Fruit fly (Drosophila melanogaster): ENCODE measurements around the gene fz2.

fz2 gene

DNA sequence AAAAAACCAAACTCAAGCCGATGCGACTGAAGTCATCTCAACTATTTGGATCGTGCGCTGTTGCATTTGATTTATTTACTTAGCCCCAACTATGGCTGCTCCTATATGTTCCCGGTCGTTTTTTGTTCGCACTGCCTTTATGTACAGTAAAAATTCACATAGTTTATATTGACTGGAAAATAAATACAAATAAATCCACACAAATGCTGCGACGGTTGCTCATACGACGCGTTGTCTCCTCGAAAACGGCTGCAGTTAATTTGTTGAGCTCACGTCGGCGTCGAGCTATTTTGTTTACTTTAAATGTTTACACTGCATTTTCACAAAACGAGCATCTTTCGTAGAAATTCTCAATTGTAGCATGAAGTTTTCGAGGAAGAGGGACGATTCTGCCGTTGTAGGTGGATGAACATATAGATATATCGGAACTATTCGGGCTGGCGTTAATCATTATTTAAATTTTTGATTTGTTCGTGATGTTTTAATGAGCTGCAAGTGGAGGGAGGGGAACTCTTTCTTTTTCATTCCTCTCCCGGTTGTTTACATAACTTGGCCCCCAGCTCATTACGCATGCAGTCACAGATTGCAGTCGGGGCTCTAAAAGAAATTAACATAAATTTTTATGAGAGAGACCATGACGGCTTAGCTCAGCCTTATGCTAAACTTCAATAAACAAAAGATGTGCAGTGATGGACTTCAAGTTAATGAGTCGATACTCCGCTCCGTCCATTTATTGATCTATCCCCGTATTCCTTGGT lies 43.1 kb downstream of the fz2 start (continued):
- TF ChIP-seq tin (GFP tag; optimal IDR thresholded peaks at IDR 0.05) (no peak), zf30C (GFP tag; optimal IDR thresholded peaks at IDR 0.05) (no peak), CG33557 (GFP tag; optimal IDR thresholded peaks at IDR 0.05) (peak; percentile 57), CG7372 (GFP tag; IDR thresholded peaks at IDR 0.05) (no peak), CG8281 (tag; optimal IDR thresholded peaks at IDR 0.05) (peak; percentile 4), CG2678 (tag; optimal IDR thresholded peaks at IDR 0.05) (peak; percentile 48), CG18262 (tag; optimal IDR thresholded peaks at IDR 0.05) (peak; percentile 34), CG31365 (tag; optimal IDR thresholded peaks at IDR 0.05) (peak; percentile 14), sqz (GFP tag; optimal IDR thresholded peaks at IDR 0.05) (peak; percentile 34), lola (GFP tag; optimal IDR thresholded peaks at IDR 0.05) (peak in 1 of 3 experiments; percentile 28), kni (GFP tag; optimal IDR thresholded peaks at IDR 0.05) (peak; percentile 76), sc (optimal IDR thresholded peaks at IDR 0.05) (no peak), sc (GFP tag; optimal IDR thresholded peaks at IDR 0.05) (peak; percentile 17), CG17361 (GFP tag; IDR thresholded peaks at IDR 0.05) (peak; percentile 24; the same call in 1 of the 3 replicates), CG11093 (GFP tag; IDR thresholded peaks at IDR 0.05) (no peak), CG8924 (tag; optimal IDR thresholded peaks at IDR 0.05) (peak; percentile 29), MTF-1 (GFP tag; optimal IDR thresholded peaks at IDR 0.05; ENCODE audit: borderline replicate concordance) (peak; percentile 18), dpn (GFP tag; optimal IDR thresholded peaks at IDR 0.05) (no peak), CG2199 (GFP tag; IDR thresholded peaks at IDR 0.05) (peak; percentile 61; the same call in 1 of the 3 replicates), CG17359 (tag; optimal IDR thresholded peaks at IDR 0.05) (peak; percentile 21), Blimp-1 (GFP tag; optimal IDR thresholded peaks at IDR 0.05) (peak; percentile 37), da (GFP tag; optimal IDR thresholded peaks at IDR 0.05) (no peak), sens (GFP tag) (peak; percentile 77), CG11504 (tag; optimal IDR thresholded peaks at IDR 0.05) (peak; percentile 21), Stat92E (GFP tag; optimal IDR thresholded peaks at IDR 0.05) (peak in 1 of 3 experiments; percentile 72), CG1233 (GFP tag; optimal IDR thresholded peaks at IDR 0.05) (peak; percentile 21), odd (GFP tag; optimal IDR thresholded peaks at IDR 0.05) (peak; percentile 1), Mrtf (GFP tag; IDR thresholded peaks at IDR 0.05) (no peak), CG7928 (GFP tag; optimal IDR thresholded peaks at IDR 0.05) (no peak), dati (GFP tag; IDR thresholded peaks at IDR 0.05) (no peak), BtbVII (GFP tag; optimal IDR thresholded peaks at IDR 0.05) (peak; percentile 18), D (optimal IDR thresholded peaks at IDR 0.05) (no peak), D (GFP tag; optimal IDR thresholded peaks at IDR 0.05) (peak; percentile 27), CG17568 (GFP tag; optimal IDR thresholded peaks at IDR 0.05) (peak; percentile 21), sr (GFP tag; IDR thresholded peaks at IDR 0.05) (no peak), Lhr (GFP tag; optimal IDR thresholded peaks at IDR 0.05) (peak; percentile 19), CG32772 (GFP tag; IDR thresholded peaks at IDR 0.05) (no peak), CG10431 (GFP tag; optimal IDR thresholded peaks at IDR 0.05) (peak; percentile 38), Hr3 (GFP tag; optimal IDR thresholded peaks at IDR 0.05) (no peak), scrt (GFP tag; optimal IDR thresholded peaks at IDR 0.05) (peak; percentile 9), D19A (tag; optimal IDR thresholded peaks at IDR 0.05) (peak; percentile 17), CG8290 (GFP tag; optimal IDR thresholded peaks at IDR 0.05) (no peak), CG8290 (tag; optimal IDR thresholded peaks at IDR 0.05) (peak in 1 of 2 experiments; percentile 18), CG3407 (GFP tag; optimal IDR thresholded peaks at IDR 0.05) (peak; percentile 21), dmrt99B (tag; optimal IDR thresholded peaks at IDR 0.05) (peak; percentile 30), pan (optimal IDR thresholded peaks at IDR 0.05) (no peak), pan (GFP tag; optimal IDR thresholded peaks at IDR 0.05 in 1 of 2, IDR thresholded peaks at IDR 0.05 in 1 of 2) (no peak), CG10979 (tag; optimal IDR thresholded peaks at IDR 0.05) (peak; percentile 24), CG10321 (GFP tag; IDR thresholded peaks at IDR 0.05) (no peak)
